Fruit fly (Drosophila melanogaster) whole organism, embryonic: Measurements from ENCODE around the gene CG15515.

Experiments used
- B-H1 ChIP-seq: fragments of 200-800 bp; sonication (Bioruptor generic); IDR thresholded peaks from 3 replicates; pipeline ENCODE4 v1.3.6; 2022; ENCODE audit warnings: missing biosample characterization, missing genetic modification characterization
- CG10979 ChIP-seq: fragments of 200-800 bp; sonication (Bioruptor generic); optimal IDR thresholded peaks from 2 replicates; lab custom pipeline; 2018; ENCODE audit warnings: missing biosample characterization, mild to moderate bottlenecking, missing genetic modification characterization, moderate library complexity
- CG11560 ChIP-seq: fragments of 200-800 bp; sonication (Bioruptor generic); IDR thresholded peaks from 3 replicates; pipeline ENCODE4 v1.3.6; 2022; ENCODE audit warnings: missing biosample characterization, missing genetic modification characterization
- CG11696 ChIP-seq: fragments of 200-800 bp; sonication (Bioruptor generic); IDR thresholded peaks from 2 replicates; pipeline ENCODE4 v1.3.6; 2022; ENCODE audit warnings: missing biosample characterization, missing genetic modification characterization
- CG12744 ChIP-seq: fragments of 200-800 bp; sonication (Bioruptor generic); optimal IDR thresholded peaks from 2 replicates; lab custom pipeline; 2016; ENCODE audit warnings: missing biosample characterization, missing genetic modification characterization
- CG14965 ChIP-seq: fragments of 200-800 bp; sonication (Bioruptor generic); optimal IDR thresholded peaks from 2 replicates; lab custom pipeline; 2016; ENCODE audit warnings: missing biosample characterization, missing genetic modification characterization, borderline replicate concordance
- CG15601 ChIP-seq: fragments of 200-800 bp; sonication (Bioruptor generic); optimal IDR thresholded peaks from 3 replicates; lab custom pipeline; 2019; ENCODE audit warnings: missing biosample characterization, mild to moderate bottlenecking, missing genetic modification characterization, moderate library complexity
- CG2116 ChIP-seq: fragments of 200-800 bp; sonication (Bioruptor generic); optimal IDR thresholded peaks from 3 replicates; lab custom pipeline; 2018; ENCODE audit warnings: missing biosample characterization, mild to moderate bottlenecking, missing genetic modification characterization
- CG2199 ChIP-seq: fragments of 200-800 bp; sonication (Bioruptor generic); IDR thresholded peaks from 3 replicates; pipeline ENCODE4 v1.3.6; 2022; ENCODE audit warnings: missing biosample characterization, missing genetic modification characterization
- CG2712 ChIP-seq: fragments of 200-800 bp; optimal IDR thresholded peaks from 3 replicates; lab custom pipeline; 2019; ENCODE audit warnings: missing biosample characterization, mild to moderate bottlenecking, missing genetic modification characterization, moderate library complexity
- CG3163 ChIP-seq: fragments of 200-800 bp; sonication (Bioruptor generic); optimal IDR thresholded peaks from 3 replicates; lab custom pipeline; 2016; ENCODE audit warnings: missing biosample characterization, missing genetic modification characterization
- CG33557 ChIP-seq: fragments of 200-800 bp; sonication (Bioruptor generic); optimal IDR thresholded peaks from 2 replicates; lab custom pipeline; 2019; ENCODE audit warnings: missing biosample characterization, mild to moderate bottlenecking, missing genetic modification characterization, moderate library complexity
- CG4282 ChIP-seq: fragments of 200-800 bp; sonication (Bioruptor generic); optimal IDR thresholded peaks from 2 replicates; lab custom pipeline; 2016; ENCODE audit warnings: missing biosample characterization, missing genetic modification characterization
- CG4328 ChIP-seq: fragments of 200-800 bp; sonication (Bioruptor generic); optimal IDR thresholded peaks from 3 replicates; lab custom pipeline; 2017; ENCODE audit warnings: missing biosample characterization, missing genetic modification reagents, missing genetic modification characterization
- CG4854 ChIP-seq: fragments of 200-800 bp; sonication (Bioruptor generic); optimal IDR thresholded peaks from 2 replicates; lab custom pipeline; 2016; ENCODE audit warnings: missing biosample characterization, missing genetic modification characterization, inconsistent platforms
- CG5245 ChIP-seq: fragments of 200-800 bp; sonication (Bioruptor generic); optimal IDR thresholded peaks from 3 replicates; lab custom pipeline; 2016; ENCODE audit warnings: missing biosample characterization, missing genetic modification characterization
- CG5953 ChIP-seq: fragments of 200-800 bp; sonication (Bioruptor generic); IDR thresholded peaks from 2 replicates; pipeline ENCODE4 v1.3.6; 2022; ENCODE audit warnings: missing biosample characterization, missing genetic modification characterization
- CG6791 ChIP-seq: fragments of 200-800 bp; sonication (Bioruptor generic); IDR thresholded peaks from 3 replicates; pipeline ENCODE4 v1.3.6; 2022; ENCODE audit warnings: missing biosample characterization, missing genetic modification characterization; ENCODE audit not compliant: partially characterized antibody
- CrebB ChIP-seq: fragments of 200-800 bp; sonication (Bioruptor generic); optimal IDR thresholded peaks from 3 replicates; lab custom pipeline; 2018; ENCODE audit warnings: missing biosample characterization, mild to moderate bottlenecking, missing genetic modification characterization
- Dref ChIP-seq: fragments of 200-800 bp; sonication (Bioruptor generic); IDR thresholded peaks from 2 replicates; pipeline ENCODE4 v1.3.6; 2022; ENCODE audit warnings: missing biosample characterization, missing genetic modification characterization
- Eip74EF ChIP-seq, 2 experiments: fragments of 200-800 bp in 1 of 2; fragments of >200 bp in 1 of 2; sonication (Bioruptor generic) in 1 of 2; optimal IDR thresholded peaks; 2 replicates each; lab custom pipeline; 2017 to 2019; ENCODE audit warnings: missing biosample characterization in 2 of 2, missing genetic modification characterization in 2 of 2, mild to moderate bottlenecking in 1 of 2, moderate library complexity in 1 of 2
- H2.0 ChIP-seq: fragments of 200-800 bp; sonication (Bioruptor generic); IDR thresholded peaks from 2 replicates; pipeline ENCODE4 v1.3.6; 2022; ENCODE audit warnings: missing biosample characterization, missing genetic modification characterization
- HHEX ChIP-seq: fragments of 200-800 bp; sonication (Bioruptor generic); optimal IDR thresholded peaks from 3 replicates; lab custom pipeline; 2017; ENCODE audit warnings: missing biosample characterization, mild to moderate bottlenecking, missing genetic modification characterization, missing genetic modification reagents
- MESR4 ChIP-seq: fragments of 200-800 bp; sonication (Bioruptor generic); optimal IDR thresholded peaks from 2 replicates; lab custom pipeline; 2018; ENCODE audit warnings: missing biosample characterization, mild to moderate bottlenecking, missing genetic modification characterization, moderate library complexity
- MTF-1 ChIP-seq: fragments of 200-800 bp; sonication (Bioruptor generic); optimal IDR thresholded peaks from 2 replicates; lab custom pipeline; 2018; ENCODE audit warnings: missing biosample characterization, mild to moderate bottlenecking, missing genetic modification characterization, borderline replicate concordance
- NC2α ChIP-seq: fragments of 200-800 bp; sonication (Bioruptor generic); optimal IDR thresholded peaks from 2 replicates; lab custom pipeline; 2016; ENCODE audit warnings: missing biosample characterization, missing genetic modification characterization
- NC2β ChIP-seq: fragments of 200-800 bp; sonication (Bioruptor generic); optimal IDR thresholded peaks from 2 replicates; lab custom pipeline; 2016; ENCODE audit warnings: missing biosample characterization, missing genetic modification characterization
- Oli ChIP-seq: fragments of 200-800 bp; sonication (Bioruptor generic); optimal IDR thresholded peaks from 2 replicates; lab custom pipeline; 2018; ENCODE audit warnings: missing biosample characterization, mild to moderate bottlenecking, missing genetic modification characterization, moderate library complexity
- Spps ChIP-seq: fragments of 200-800 bp; sonication (Bioruptor generic); optimal IDR thresholded peaks from 2 replicates; lab custom pipeline; 2018; ENCODE audit warnings: missing biosample characterization, mild to moderate bottlenecking, missing genetic modification characterization
- Stat92E ChIP-seq, 3 experiments: fragments of >200 bp in 2 of 3; fragments of 200-800 bp in 1 of 3; sonication (Bioruptor generic) in 1 of 3; optimal IDR thresholded peaks; 2 replicates each; lab custom pipeline; 2017 to 2019; ENCODE audit warnings: missing biosample characterization in 3 of 3, missing genetic modification characterization in 3 of 3, mild to moderate bottlenecking in 1 of 3, moderate library complexity in 1 of 3
- TFAM ChIP-seq: fragments of 200-800 bp; sonication (Bioruptor generic); optimal IDR thresholded peaks from 2 replicates; lab custom pipeline; 2017; ENCODE audit warnings: missing biosample characterization, missing genetic modification characterization, inconsistent platforms
- amos ChIP-seq: fragments of 200-800 bp; sonication (Bioruptor generic); IDR thresholded peaks from 2 replicates; pipeline ENCODE4 v1.3.6; 2022; ENCODE audit warnings: missing biosample characterization, missing genetic modification characterization; ENCODE audit not compliant: partially characterized antibody
- bbx ChIP-seq: fragments of 200-800 bp; sonication (Bioruptor generic); IDR thresholded peaks from 2 replicates; pipeline ENCODE4 v1.3.6; 2022; ENCODE audit warnings: missing biosample characterization, missing genetic modification characterization; ENCODE audit not compliant: partially characterized antibody
- crol ChIP-seq: fragments of 200-800 bp; sonication (Bioruptor generic); IDR thresholded peaks from 2 replicates; pipeline ENCODE4 v1.3.6; 2022; ENCODE audit warnings: missing biosample characterization, missing genetic modification characterization
- dati ChIP-seq: fragments of 200-800 bp; sonication (Bioruptor generic); IDR thresholded peaks from 2 replicates; pipeline ENCODE4 v1.3.6; 2022; ENCODE audit warnings: missing biosample characterization, missing genetic modification characterization
- ems ChIP-seq: fragments of 200-800 bp; sonication (Bioruptor generic); optimal IDR thresholded peaks from 3 replicates; lab custom pipeline; 2016; ENCODE audit warnings: missing biosample characterization, missing genetic modification characterization
- grau ChIP-seq: fragments of 200-800 bp; optimal IDR thresholded peaks from 3 replicates; lab custom pipeline; 2019; ENCODE audit warnings: missing biosample characterization, mild to moderate bottlenecking, missing genetic modification characterization, moderate library complexity
- grn ChIP-seq: fragments of 200-800 bp; sonication (Bioruptor generic); optimal IDR thresholded peaks from 3 replicates; lab custom pipeline; 2017; ENCODE audit warnings: missing biosample characterization, missing genetic modification characterization
- hth ChIP-seq: fragments of >200 bp; optimal IDR thresholded peaks from 2 replicates; lab custom pipeline; 2017; ENCODE audit warnings: inconsistent platforms
- insv ChIP-seq, 2 experiments: fragments of 200-800 bp; sonication (Bioruptor generic); optimal IDR thresholded peaks; 3 replicates each; lab custom pipeline; 2016 to 2018; ENCODE audit warnings: missing biosample characterization in 2 of 2, missing genetic modification characterization in 2 of 2
- nmo ChIP-seq: fragments of 200-800 bp; sonication (Bioruptor generic); optimal IDR thresholded peaks from 2 replicates; lab custom pipeline; 2018; ENCODE audit warnings: missing biosample characterization, mild to moderate bottlenecking, missing genetic modification characterization, moderate library complexity
- phol ChIP-seq: fragments of 200-800 bp; sonication (Bioruptor generic); optimal IDR thresholded peaks from 3 replicates; lab custom pipeline; 2018; ENCODE audit warnings: missing biosample characterization, mild to moderate bottlenecking, missing genetic modification characterization, moderate library complexity
- repo ChIP-seq: fragments of 200-800 bp; sonication (Bioruptor generic); optimal IDR thresholded peaks from 2 replicates; lab custom pipeline; 2016; ENCODE audit warnings: missing biosample characterization, missing genetic modification characterization
- slou ChIP-seq: fragments of 200-800 bp; sonication (Bioruptor generic); optimal IDR thresholded peaks from 3 replicates; lab custom pipeline; 2016; ENCODE audit warnings: missing biosample characterization, missing genetic modification characterization
- slp2 ChIP-seq: fragments of 200-800 bp; sonication (Bioruptor generic); optimal IDR thresholded peaks from 2 replicates; lab custom pipeline; 2016; ENCODE audit warnings: missing biosample characterization, missing genetic modification characterization
- tgo ChIP-seq: fragments of 200-800 bp; sonication (Bioruptor generic); IDR thresholded peaks from 3 replicates; pipeline ENCODE4 v1.3.6; 2022; ENCODE audit warnings: missing biosample characterization, missing genetic modification characterization
- tin ChIP-seq: fragments of 200-800 bp; sonication (Bioruptor generic); optimal IDR thresholded peaks from 3 replicates; lab custom pipeline; 2016; ENCODE audit warnings: missing biosample characterization, missing genetic modification characterization
- trem ChIP-seq: fragments of 200-800 bp; optimal IDR thresholded peaks from 3 replicates; lab custom pipeline; 2019; ENCODE audit warnings: missing biosample characterization, mild to moderate bottlenecking, missing genetic modification characterization, moderate library complexity
- unc-4 ChIP-seq: fragments of 200-800 bp; sonication (Bioruptor generic); IDR thresholded peaks from 2 replicates; pipeline ENCODE4 v1.3.6; 2022; ENCODE audit warnings: missing biosample characterization, missing genetic modification characterization; ENCODE audit not compliant: partially characterized antibody
- vfl ChIP-seq: fragments of 200-800 bp; sonication (Bioruptor generic); optimal IDR thresholded peaks from 2 replicates; lab custom pipeline; 2016; ENCODE audit warnings: missing biosample characterization, missing genetic modification characterization

The CG15515 gene

DNA sequence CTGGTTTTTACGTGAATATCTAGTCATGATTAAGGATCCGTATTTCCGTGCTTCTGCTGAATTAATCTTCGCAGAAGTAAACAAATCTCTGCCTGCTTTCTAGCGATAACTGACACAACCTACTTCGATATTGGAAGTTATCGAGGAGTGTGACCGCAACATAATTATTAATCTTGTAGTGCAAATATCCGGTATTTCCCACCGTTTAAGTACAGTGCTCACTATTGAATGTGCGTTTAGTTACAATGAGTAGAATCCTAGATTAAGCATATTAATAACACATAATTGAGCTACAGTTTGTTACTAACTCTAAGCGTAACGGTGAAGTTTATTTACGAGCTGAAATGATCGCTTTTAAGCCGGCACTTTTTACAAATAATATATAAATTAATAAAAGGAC is 45.5 kb upstream of the CG15515 start (continued):
- no peak for TF ChIP-seq hth
- peak; percentile 33 for TF ChIP-seq HHEX (GFP tag; lab: Kevin White, UChicago)
- no peak for TF ChIP-seq CG33557
- TF ChIP-seq insv (GFP tag; optimal IDR thresholded peaks at IDR 0.05; lab: Kevin White, UChicago) = no peak
- TF ChIP-seq phol (tag; lab: Kevin White, UChicago) = peak; percentile 33
- TF ChIP-seq CG11560 (tag; lab: Robert Waterston, UW) = no peak
- peak; percentile 56 for TF ChIP-seq CG2712 (tag; lab: Kevin White, UChicago)
- no peak for TF ChIP-seq ems (GFP tag; lab: Kevin White, UChicago)
- no peak for TF ChIP-seq CG3163 (GFP tag; lab: Kevin White, UChicago)
- peak; percentile 23; the same call in 1 of the 2 replicates for TF ChIP-seq dati (GFP tag; lab: Robert Waterston, UW)
- no peak for TF ChIP-seq Eip74EF (GFP tag; optimal IDR thresholded peaks at IDR 0.05; lab: Kevin White, UChicago)
- TF ChIP-seq repo (GFP tag; lab: Kevin White, UChicago) = no peak
- peak; percentile 18 for TF ChIP-seq vfl
- TF ChIP-seq NC2β (GFP tag; lab: Kevin White, UChicago) = peak; percentile 7
- TF ChIP-seq slp2 (GFP tag; lab: Kevin White, UChicago) = no peak
- TF ChIP-seq tgo (GFP tag; lab: Robert Waterston, UW) = peak; percentile 24; the same call in 1 of the 3 replicates
- peak; percentile 33; the same call in 1 of the 2 replicates for TF ChIP-seq H2.0
- TF ChIP-seq CG5245 (GFP tag; lab: Kevin White, UChicago) = no peak
- TF ChIP-seq CG4282 = no peak
- 0 out of 3 replicates have a peak, but pooled peaks have one; percentile 31 for TF ChIP-seq CG2199 (GFP tag; lab: Robert Waterston, UW)
- TF ChIP-seq MESR4 = peak; percentile 63
- TF ChIP-seq CrebB (tag; lab: Kevin White, UChicago) = peak; percentile 53
- no peak for TF ChIP-seq CG5953
- TF ChIP-seq TFAM (GFP tag; lab: Kevin White, UChicago) = no peak
- TF ChIP-seq CG15601 (tag; lab: Kevin White, UChicago) = peak; percentile 44
- TF ChIP-seq Oli = no peak
- peak in 1 of 3 experiments; percentile 27 for TF ChIP-seq Stat92E (GFP tag; optimal IDR thresholded peaks at IDR 0.05; lab: Kevin White, UChicago)
- peak; percentile 29 for TF ChIP-seq CG4328 (GFP tag; lab: Kevin White, UChicago)
- TF ChIP-seq MTF-1 (GFP tag; lab: Kevin White, UChicago) = peak; percentile 20
- TF ChIP-seq NC2α = no peak
- TF ChIP-seq CG12744 = peak; percentile 10
- no peak for TF ChIP-seq CG4854 (GFP tag; lab: Kevin White, UChicago)
- peak; percentile 76 for TF ChIP-seq Dref
- 0 out of 2 replicates have a peak, but pooled peaks have one; percentile 49 for TF ChIP-seq unc-4 (GFP tag; lab: Robert Waterston, UW)
- peak; percentile 50; the same call in 1 of the 3 replicates for TF ChIP-seq CG6791 (GFP tag; lab: Robert Waterston, UW)
- TF ChIP-seq bbx = peak; percentile 36; the same call in 1 of the 2 replicates
- peak; percentile 56 for TF ChIP-seq grn (GFP tag; lab: Kevin White, UChicago)
- no peak for TF ChIP-seq slou (GFP tag; lab: Kevin White, UChicago)
- TF ChIP-seq CG14965 (GFP tag; lab: Kevin White, UChicago) = no peak
- TF ChIP-seq nmo (GFP tag; lab: Kevin White, UChicago) = peak; percentile 40
- 0 out of 2 replicates have a peak, but pooled peaks have one; percentile 25 for TF ChIP-seq CG11696 (GFP tag; lab: Robert Waterston, UW)
- peak; percentile 31; the same call in 1 of the 2 replicates for TF ChIP-seq amos (GFP tag; lab: Robert Waterston, UW)
- TF ChIP-seq grau (tag; lab: Kevin White, UChicago) = peak; percentile 95
- TF ChIP-seq crol (GFP tag; lab: Robert Waterston, UW) = no peak
- TF ChIP-seq CG2116 (GFP tag; lab: Kevin White, UChicago) = peak; percentile 54
- peak; percentile 48; the same call in 1 of the 3 replicates for TF ChIP-seq B-H1 (GFP tag; lab: Robert Waterston, UW)
- TF ChIP-seq trem (tag; lab: Kevin White, UChicago) = peak; percentile 19
- TF ChIP-seq Spps (tag; lab: Kevin White, UChicago) = peak; percentile 5
- peak; percentile 28 for TF ChIP-seq CG10979
- peak; percentile 8 for TF ChIP-seq tin (GFP tag; lab: Kevin White, UChicago)
